Worm (Caenorhabditis elegans): ENCODE measurements around the gene Y49F6A.11.

Gene Y49F6A.11

ce11 chrII:3598721-3599120 lies at the start of gene Y49F6A.11:
Gene Y49F6A.11 (minus strand): TSS chrII:3598821.
- TF ChIP-seq scrt-1 (GFP tag; IDR thresholded peaks at IDR 0.05) (no peak), ets-7 (tag; optimal IDR thresholded peaks at IDR 0.05) (no peak), hnd-1 (tag; optimal IDR thresholded peaks at IDR 0.05) (no peak), tra-4 (tag; optimal IDR thresholded peaks at IDR 0.05) (no peak), aly-1 (tag; optimal IDR thresholded peaks at IDR 0.05) (no peak), ceh-36 (tag; optimal IDR thresholded peaks at IDR 0.05) (no peak), ama-1 (optimal IDR thresholded peaks at IDR 0.05) (no peak), hmg-4 (GFP tag; optimal IDR thresholded peaks at IDR 0.05) (no peak), flt-1 (GFP tag; IDR thresholded peaks at IDR 0.05) (no peak)

ce11 chrII:3647111-3647510 lies 48.5 kb upstream of the Y49F6A.11 start, which contains the start of gene fbxb-33:
Gene fbxb-33 (plus strand): TSS chrII:3647411.
- TF ChIP-seq tbx-37 (GFP tag; conservative IDR thresholded peaks at IDR 0.05) (no peak), ets-7 (tag; optimal IDR thresholded peaks at IDR 0.05) (no peak), aly-1 (tag; optimal IDR thresholded peaks at IDR 0.05) (no peak), hmg-4 (GFP tag; optimal IDR thresholded peaks at IDR 0.05) (no peak), ama-1 (optimal IDR thresholded peaks at IDR 0.05) (no peak), flt-1 (GFP tag; IDR thresholded peaks at IDR 0.05) (no peak), tra-4 (tag; optimal IDR thresholded peaks at IDR 0.05) (no peak), pes-1 (GFP tag; IDR thresholded peaks at IDR 0.05) (no peak), ceh-13 (GFP tag; optimal IDR thresholded peaks at IDR 0.05) (no peak), ceh-36 (tag; optimal IDR thresholded peaks at IDR 0.05) (no peak), hmbx-1 (tag; optimal IDR thresholded peaks at IDR 0.05) (no peak)

ce11 chrII:3641197-3641596 lies 42.6 kb upstream of the Y49F6A.11 start, which contains the start of gene M151.1:
Gene M151.1 (plus strand): TSS chrII:3641497.
- TF ChIP-seq ama-1 (optimal IDR thresholded peaks at IDR 0.05) (no peak), flt-1 (GFP tag; IDR thresholded peaks at IDR 0.05) (no peak), tra-4 (tag; optimal IDR thresholded peaks at IDR 0.05) (no peak), scrt-1 (GFP tag; IDR thresholded peaks at IDR 0.05) (no peak), tbx-11 (GFP tag; IDR thresholded peaks at IDR 0.05) (no peak), aly-1 (tag; optimal IDR thresholded peaks at IDR 0.05) (no peak), B0310.2 (tag; optimal IDR thresholded peaks at IDR 0.05) (no peak), pes-1 (GFP tag; IDR thresholded peaks at IDR 0.05) (no peak), ceh-36 (tag; optimal IDR thresholded peaks at IDR 0.05) (no peak), ceh-13 (GFP tag; optimal IDR thresholded peaks at IDR 0.05) (no peak), ets-7 (tag; optimal IDR thresholded peaks at IDR 0.05) (no peak), F13C5.2 (tag; optimal IDR thresholded peaks at IDR 0.05) (no peak), sea-1 (GFP tag; conservative IDR thresholded peaks at IDR 0.05) (no peak), hnd-1 (tag; optimal IDR thresholded peaks at IDR 0.05) (no peak), tbx-37 (GFP tag; conservative IDR thresholded peaks at IDR 0.05) (no peak), hmbx-1 (tag; optimal IDR thresholded peaks at IDR 0.05) (no peak), hmg-4 (GFP tag; optimal IDR thresholded peaks at IDR 0.05) (no peak)

ce11 chrII:3640197-3640596 lies 41.6 kb upstream of the Y49F6A.11 start, which contains the start of gene M151.10:
Gene M151.10 (minus strand): TSS chrII:3640297.
- TF ChIP-seq ceh-36 (tag; optimal IDR thresholded peaks at IDR 0.05) (no peak), tra-4 (tag; optimal IDR thresholded peaks at IDR 0.05) (no peak)

ce11 chrII:3639238-3639637 lies 40.6 kb upstream of the Y49F6A.11 start, which contains the start of gene fbxb-31:
Gene fbxb-31 (minus strand): TSS chrII:3639338.
- no peak for TF ChIP-seq ceh-13 (GFP tag; optimal IDR thresholded peaks at IDR 0.05)
- no peak for TF ChIP-seq scrt-1 (GFP tag; IDR thresholded peaks at IDR 0.05)
- TF ChIP-seq tbx-11 (GFP tag; IDR thresholded peaks at IDR 0.05): no peak
- no peak for TF ChIP-seq ama-1 (optimal IDR thresholded peaks at IDR 0.05)
- no peak for TF ChIP-seq sea-1 (GFP tag; conservative IDR thresholded peaks at IDR 0.05)
- no peak for TF ChIP-seq tbx-37 (GFP tag; conservative IDR thresholded peaks at IDR 0.05)
- no peak for TF ChIP-seq pes-1 (GFP tag; IDR thresholded peaks at IDR 0.05)

- TF ChIP-seq flt-1 (GFP tag; IDR thresholded peaks at IDR 0.05): no peak
- no peak for TF ChIP-seq aly-1 (tag; optimal IDR thresholded peaks at IDR 0.05)
- TF ChIP-seq ama-1 (optimal IDR thresholded peaks at IDR 0.05): no peak
- no peak for TF ChIP-seq ceh-36 (tag; optimal IDR thresholded peaks at IDR 0.05)
- TF ChIP-seq pes-1 (GFP tag; IDR thresholded peaks at IDR 0.05): no peak
- TF ChIP-seq tbx-11 (GFP tag; IDR thresholded peaks at IDR 0.05): no peak
- TF ChIP-seq hnd-1 (tag; optimal IDR thresholded peaks at IDR 0.05): no peak
- TF ChIP-seq hmbx-1 (tag; optimal IDR thresholded peaks at IDR 0.05): no peak
- no peak for TF ChIP-seq ceh-13 (GFP tag; optimal IDR thresholded peaks at IDR 0.05)
These were observed 36.1 kb upstream of the Y49F6A.11 start for ce11 chrII:3634765-3635164.

DNA sequence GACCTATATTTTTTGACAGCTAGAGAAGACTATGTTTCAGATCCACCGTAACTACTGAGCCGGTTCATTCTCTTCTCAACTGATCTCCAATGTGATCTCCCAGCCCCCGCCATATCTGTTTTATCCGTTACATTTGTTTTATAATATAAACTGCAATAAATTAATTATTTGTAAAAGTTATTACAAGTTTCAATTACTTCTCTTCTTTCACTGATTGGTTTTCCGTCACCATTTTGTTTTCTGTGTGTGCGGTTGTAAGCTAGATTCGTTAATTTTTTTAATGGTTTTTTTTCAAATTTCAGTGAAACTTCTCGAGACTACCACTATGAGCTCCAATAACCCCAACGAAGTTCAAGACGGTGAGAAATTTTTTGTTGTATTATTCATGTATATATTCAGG lies 32.2 kb upstream of the Y49F6A.11 start, which contains the start of gene M151.2:
Gene M151.2 (plus strand): TSS at position 301 of the 400 bp plus-strand sequence.
- no peak for TF ChIP-seq aly-1 (tag; optimal IDR thresholded peaks at IDR 0.05)
- no peak for TF ChIP-seq hnd-1 (tag; optimal IDR thresholded peaks at IDR 0.05)
- no peak for TF ChIP-seq ceh-13 (GFP tag; optimal IDR thresholded peaks at IDR 0.05)
- TF ChIP-seq ceh-36 (tag; optimal IDR thresholded peaks at IDR 0.05): no peak
- no peak for TF ChIP-seq ama-1 (optimal IDR thresholded peaks at IDR 0.05)

DNA sequence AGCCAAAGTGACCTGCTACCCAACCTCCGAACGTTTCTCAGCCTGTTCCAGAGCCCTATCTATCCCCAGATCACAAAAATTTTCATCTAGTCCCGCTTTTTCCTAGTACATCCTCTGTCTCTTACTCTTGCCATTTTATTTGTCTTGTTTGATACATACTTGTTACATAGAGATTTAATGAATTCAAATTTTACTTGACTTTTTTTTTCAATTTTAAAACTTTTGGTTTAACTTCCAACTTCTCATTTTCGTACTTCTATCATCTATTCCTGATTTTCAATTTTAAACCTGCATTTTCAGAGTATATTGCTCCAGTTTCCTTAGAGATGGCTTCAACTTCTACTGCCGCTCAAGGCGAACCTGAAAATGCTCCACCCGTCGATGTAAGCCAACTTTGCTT lies 28.3 kb upstream of the Y49F6A.11 start, which contains the start of gene M151.3:
Gene M151.3 (plus strand): TSS at position 301 of the 400 bp plus-strand sequence.
- TF ChIP-seq ets-7 (tag; optimal IDR thresholded peaks at IDR 0.05) (no peak), ama-1 (optimal IDR thresholded peaks at IDR 0.05) (no peak), pes-1 (GFP tag; IDR thresholded peaks at IDR 0.05) (no peak), scrt-1 (GFP tag; IDR thresholded peaks at IDR 0.05) (no peak), F13C5.2 (tag; optimal IDR thresholded peaks at IDR 0.05) (no peak), sea-1 (GFP tag; conservative IDR thresholded peaks at IDR 0.05) (no peak)

ce11 chrII:3622014-3622413 lies 23.4 kb upstream of the Y49F6A.11 start, which contains the start of gene M151.7:
Gene M151.7 (plus strand): TSS chrII:3622314.
- no peak for TF ChIP-seq sea-1 (GFP tag; conservative IDR thresholded peaks at IDR 0.05)
- no peak for TF ChIP-seq scrt-1 (GFP tag; IDR thresholded peaks at IDR 0.05)
- no peak for TF ChIP-seq hmbx-1 (tag; optimal IDR thresholded peaks at IDR 0.05)
- TF ChIP-seq ets-7 (tag; optimal IDR thresholded peaks at IDR 0.05): no peak
- no peak for TF ChIP-seq hmg-4 (GFP tag; optimal IDR thresholded peaks at IDR 0.05)
- no peak for TF ChIP-seq tra-4 (tag; optimal IDR thresholded peaks at IDR 0.05)
- no peak for TF ChIP-seq flt-1 (GFP tag; IDR thresholded peaks at IDR 0.05)
- TF ChIP-seq B0310.2 (tag; optimal IDR thresholded peaks at IDR 0.05): no peak
- no peak for TF ChIP-seq hnd-1 (tag; optimal IDR thresholded peaks at IDR 0.05)
